Fruit fly (Drosophila melanogaster) whole organism: ENCODE data around the gene CG4133.

Source experiments
- CG8478 ChIP-seq: fragments of >200 bp; optimal IDR thresholded peaks from 2 replicates; lab custom pipeline; 2018; ENCODE audit warnings: inconsistent platforms
- Dll ChIP-seq: fragments of >200 bp; optimal IDR thresholded peaks from 2 replicates; lab custom pipeline; 2017
- EcR ChIP-seq, 2 experiments: fragments of >200 bp; optimal IDR thresholded peaks; 2 replicates each; lab custom pipeline; 2017; ENCODE audit warnings: missing biosample characterization in 2 of 2, missing genetic modification characterization in 2 of 2, missing genetic modification reagents in 2 of 2
- pan ChIP-seq: fragments of >200 bp; optimal IDR thresholded peaks from 2 replicates; lab custom pipeline; 2017
- psq ChIP-seq: fragments of >200 bp; optimal IDR thresholded peaks from 2 replicates; lab custom pipeline; 2017
- usp ChIP-seq: fragments of >200 bp; optimal IDR thresholded peaks from 2 replicates; lab custom pipeline; 2017; ENCODE audit warnings: missing biosample characterization, missing genetic modification characterization, mixed read lengths

CG4133 gene

DNA sequence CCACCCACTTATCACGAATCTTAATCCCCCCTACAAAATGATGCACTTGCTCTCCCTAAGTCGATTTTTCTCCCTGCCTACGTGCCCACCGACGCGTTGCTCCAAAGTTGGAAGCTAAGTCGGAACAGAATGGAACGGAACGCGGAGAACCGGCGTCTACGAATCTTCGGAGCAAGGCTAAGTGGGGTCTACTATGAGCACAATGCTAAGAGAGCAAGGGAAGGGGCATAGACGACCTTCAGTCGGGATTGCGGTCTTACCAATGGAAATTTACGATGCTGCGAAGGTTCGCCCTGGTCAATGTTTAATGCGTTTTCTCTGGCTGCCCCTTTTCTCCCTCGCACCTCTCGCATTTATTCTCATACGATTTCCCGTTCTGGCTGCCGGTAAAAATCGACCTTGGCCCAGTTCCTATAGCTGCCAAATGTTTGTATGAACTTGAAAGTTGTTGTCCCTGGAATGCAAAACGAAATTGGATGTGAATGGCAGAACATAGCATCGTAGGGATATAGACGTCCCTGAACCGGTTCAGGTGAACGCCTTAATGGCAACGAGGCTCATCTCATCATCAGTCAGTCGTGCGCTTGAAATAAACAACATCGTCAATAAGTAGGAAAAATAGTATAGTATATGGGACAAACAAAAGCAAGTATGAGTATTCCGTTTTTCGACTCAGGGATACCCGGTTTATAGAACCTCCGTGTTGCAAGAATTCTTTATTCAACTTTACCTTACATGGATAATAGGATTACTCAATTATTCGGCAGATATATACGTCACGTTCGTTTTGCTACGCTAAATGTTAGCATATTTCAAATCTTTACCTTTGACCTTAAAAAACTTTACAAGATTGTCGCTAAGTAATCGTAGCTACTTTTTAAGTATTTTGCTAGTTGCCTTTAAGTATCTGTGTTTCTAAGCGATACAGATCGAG is 28.3 kb downstream of the CG4133 start:
- TF ChIP-seq usp (GFP tag; lab: Kevin White, UChicago) (no peak), CG8478 (lab: Kevin White, UChicago) (no peak), psq (lab: Kevin White, UChicago) (no peak)

DNA sequence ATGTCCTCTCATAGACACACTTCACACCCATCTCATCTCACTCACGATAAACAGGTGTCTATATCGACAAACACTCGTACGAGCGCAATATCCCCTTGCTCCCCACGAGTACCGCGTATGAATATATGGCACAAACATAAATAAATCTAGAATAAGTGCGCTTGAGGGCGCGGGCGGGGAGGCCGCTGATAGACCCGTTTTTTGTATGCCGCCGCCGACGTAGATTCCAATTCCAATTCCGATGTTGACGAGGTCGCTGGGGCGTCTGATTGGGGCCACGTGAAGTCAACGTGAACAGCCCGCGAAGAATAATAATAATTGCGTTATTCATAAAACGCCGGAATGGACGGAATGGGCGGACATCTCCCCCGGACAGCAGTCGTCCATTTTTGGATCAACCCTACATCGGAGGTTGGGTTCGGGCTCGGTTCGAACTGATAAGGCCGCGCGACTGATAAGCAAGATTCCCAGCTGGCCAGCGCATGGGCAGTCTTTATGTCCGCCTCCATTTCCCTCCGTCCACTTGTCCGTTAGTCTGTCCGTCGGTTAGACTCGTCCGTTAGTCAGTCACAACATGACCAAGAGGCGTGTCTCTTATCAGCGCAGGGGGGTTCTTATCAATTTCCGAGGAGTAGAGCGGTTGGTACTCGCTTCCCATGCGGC is 29.1 kb downstream of the CG4133 start:
- no peak for TF ChIP-seq pan (lab: Kevin White, UChicago)
- no peak for TF ChIP-seq EcR (GFP tag; optimal IDR thresholded peaks at IDR 0.05; lab: Kevin White, UChicago)
- no peak for TF ChIP-seq Dll (lab: Kevin White, UChicago)
- no peak for TF ChIP-seq usp (GFP tag; lab: Kevin White, UChicago)
- TF ChIP-seq CG8478 (lab: Kevin White, UChicago), result no peak
- no peak for TF ChIP-seq psq (lab: Kevin White, UChicago)

DNA sequence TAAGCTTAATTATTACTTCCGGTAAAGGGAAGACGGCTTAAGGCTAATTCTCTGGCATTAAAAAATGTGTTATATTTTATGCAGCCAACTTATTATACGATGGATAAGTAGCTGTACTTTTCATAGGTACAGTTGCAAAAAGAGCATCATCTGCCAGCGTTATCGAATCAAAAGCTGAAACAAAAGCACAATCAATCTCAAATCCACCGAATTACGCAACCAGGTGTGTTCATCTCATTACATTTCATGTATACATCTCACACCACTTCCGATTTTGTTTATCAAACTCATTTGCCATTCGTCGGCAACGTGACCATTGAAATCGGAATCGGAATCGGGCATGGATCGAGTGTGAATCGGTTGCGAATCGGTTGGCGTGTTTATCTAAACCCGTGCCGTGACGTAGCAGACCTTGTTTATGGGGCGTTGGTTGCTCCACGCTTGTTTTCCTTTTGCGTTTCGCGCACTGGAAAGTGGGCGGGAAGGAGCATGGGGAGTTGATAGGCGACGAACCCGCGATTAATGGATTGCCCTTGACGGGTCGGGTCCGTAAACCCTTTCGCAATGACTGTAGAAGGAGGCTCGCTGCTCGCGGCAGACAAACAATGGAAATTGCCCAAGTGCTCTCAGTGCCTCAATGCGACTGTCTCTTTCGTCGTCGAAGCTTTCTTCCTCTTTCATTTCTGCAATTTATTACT is 29.9 kb downstream of the CG4133 start:
- no peak for TF ChIP-seq CG8478 (lab: Kevin White, UChicago)
- TF ChIP-seq Dll (lab: Kevin White, UChicago), result no peak
- no peak for TF ChIP-seq EcR (GFP tag; optimal IDR thresholded peaks at IDR 0.05; lab: Kevin White, UChicago)
- no peak for TF ChIP-seq pan (lab: Kevin White, UChicago)
- TF ChIP-seq psq (lab: Kevin White, UChicago), result no peak
- no peak for TF ChIP-seq usp (GFP tag; lab: Kevin White, UChicago)

DNA sequence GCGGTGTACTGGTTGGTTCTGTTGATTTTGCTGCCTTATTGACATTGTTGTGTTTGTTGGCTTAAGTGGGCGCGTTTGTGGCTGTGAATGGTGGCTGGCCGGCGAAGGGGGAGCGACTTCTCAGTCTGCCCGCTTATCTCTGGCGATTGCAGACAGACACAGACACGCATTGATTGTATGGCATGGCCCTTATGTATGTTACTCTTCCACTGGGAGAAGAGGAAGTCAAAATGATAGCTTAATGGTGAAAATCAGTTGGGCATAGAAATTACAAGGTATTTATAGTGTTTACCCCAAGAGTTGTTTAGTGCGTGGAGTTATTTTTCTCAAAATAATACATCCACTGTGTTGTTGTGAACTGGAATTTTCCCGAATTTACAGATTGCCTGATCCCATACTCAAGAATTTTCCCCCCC is 30.5 kb downstream of the CG4133 start:
- TF ChIP-seq CG8478 (lab: Kevin White, UChicago) (no peak), psq (lab: Kevin White, UChicago) (no peak), usp (GFP tag; lab: Kevin White, UChicago) (no peak), pan (lab: Kevin White, UChicago) (no peak), Dll (lab: Kevin White, UChicago) (no peak), EcR (GFP tag; optimal IDR thresholded peaks at IDR 0.05; lab: Kevin White, UChicago) (no peak)

DNA sequence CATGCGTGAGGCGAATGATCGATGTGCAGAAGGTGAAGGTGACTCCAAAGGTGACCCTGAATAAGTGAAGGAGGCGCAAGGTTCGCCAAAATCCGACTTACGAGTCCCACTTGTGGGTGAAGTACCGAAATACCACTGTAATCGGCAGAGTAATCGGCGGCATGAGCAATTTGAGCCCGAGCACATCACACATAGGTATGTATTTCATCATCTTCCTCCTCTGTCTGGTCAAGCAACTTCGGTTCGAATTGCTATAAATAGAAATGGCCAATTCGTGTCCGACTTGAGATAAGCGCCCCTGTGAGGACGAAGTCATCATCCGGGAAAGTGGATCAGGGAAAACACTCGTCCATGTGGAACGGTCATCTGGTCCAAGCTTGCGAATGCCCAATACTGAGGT is 31.8 kb downstream of the CG4133 start:
- TF ChIP-seq pan (lab: Kevin White, UChicago), result no peak
- no peak for TF ChIP-seq psq (lab: Kevin White, UChicago)
- TF ChIP-seq CG8478 (lab: Kevin White, UChicago), result no peak
- no peak for TF ChIP-seq Dll (lab: Kevin White, UChicago)
- no peak for TF ChIP-seq usp (GFP tag; lab: Kevin White, UChicago)
- no peak for TF ChIP-seq EcR (GFP tag; optimal IDR thresholded peaks at IDR 0.05; lab: Kevin White, UChicago)

DNA sequence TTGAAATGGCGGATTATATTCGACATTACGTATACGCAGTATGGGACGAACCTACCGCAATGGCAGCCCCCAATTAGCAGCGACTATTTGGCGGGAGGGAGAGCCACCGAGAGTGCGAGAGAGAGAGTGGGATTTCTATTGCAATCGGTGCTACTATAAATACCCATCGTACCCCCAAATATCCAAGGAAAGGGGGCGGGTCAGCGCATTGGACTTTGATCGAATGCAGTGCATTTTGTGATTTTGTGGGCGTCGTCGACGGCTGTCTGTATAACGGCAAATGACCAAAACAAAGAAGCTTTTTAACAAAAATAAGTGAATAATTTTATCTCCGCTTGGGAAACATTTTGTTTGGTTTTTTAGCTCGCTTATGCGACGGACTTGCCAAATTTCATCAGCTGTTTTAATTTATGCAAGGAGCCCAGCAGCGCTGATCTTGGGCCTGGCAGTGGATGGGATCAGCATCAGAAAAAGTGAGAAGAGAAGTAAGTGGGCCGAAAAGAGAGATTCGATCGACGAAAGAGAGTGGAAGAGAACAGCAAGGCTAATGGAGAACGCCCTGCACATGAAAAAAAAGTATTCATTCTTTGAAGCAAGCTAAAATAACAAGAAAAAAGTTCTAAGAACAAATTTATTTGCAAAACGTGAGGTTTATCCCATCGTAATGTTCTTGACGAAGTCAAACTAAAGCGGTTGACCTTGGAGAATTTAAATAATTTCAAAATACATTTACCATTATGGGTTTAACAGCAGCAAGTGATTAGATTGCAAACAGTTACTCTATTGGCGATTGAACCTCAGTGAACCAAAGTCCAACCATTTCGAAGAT is 32.6 kb downstream of the CG4133 start:
- TF ChIP-seq EcR (GFP tag; optimal IDR thresholded peaks at IDR 0.05; lab: Kevin White, UChicago) (no peak), pan (lab: Kevin White, UChicago) (no peak), CG8478 (lab: Kevin White, UChicago) (no peak), usp (GFP tag; lab: Kevin White, UChicago) (no peak), psq (lab: Kevin White, UChicago) (no peak), Dll (lab: Kevin White, UChicago) (no peak)

DNA sequence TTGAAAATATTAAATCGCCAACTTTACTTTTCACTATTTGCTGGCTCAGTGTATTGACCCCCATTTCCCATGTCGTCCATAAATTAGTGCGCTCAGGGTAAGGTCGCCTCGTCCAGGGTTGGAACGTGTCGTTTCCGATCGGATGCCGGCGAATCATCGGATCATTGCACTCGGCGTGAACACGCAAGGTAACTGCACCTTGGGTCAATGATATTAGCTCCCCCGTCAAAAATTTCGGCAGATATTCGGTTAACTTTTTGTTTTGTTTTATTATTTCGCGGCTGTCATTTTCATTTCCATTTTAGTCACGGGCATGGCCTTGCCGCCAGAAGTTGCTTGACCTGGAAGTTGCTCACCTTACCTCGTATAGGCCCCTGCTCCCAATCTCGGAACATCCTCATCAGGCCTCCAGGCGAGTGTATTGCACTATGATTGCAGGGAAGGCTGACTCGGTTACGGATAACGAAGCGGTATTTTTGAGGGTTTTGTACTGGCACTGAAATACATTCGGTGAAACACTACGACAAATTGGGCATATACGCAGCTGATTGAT is 33.3 kb downstream of the CG4133 start:
- TF ChIP-seq psq (lab: Kevin White, UChicago) (no peak), CG8478 (lab: Kevin White, UChicago) (no peak), Dll (lab: Kevin White, UChicago) (no peak), pan (lab: Kevin White, UChicago) (no peak), EcR (GFP tag; optimal IDR thresholded peaks at IDR 0.05; lab: Kevin White, UChicago) (peak in 1 of 2 experiments; percentile 28)

DNA sequence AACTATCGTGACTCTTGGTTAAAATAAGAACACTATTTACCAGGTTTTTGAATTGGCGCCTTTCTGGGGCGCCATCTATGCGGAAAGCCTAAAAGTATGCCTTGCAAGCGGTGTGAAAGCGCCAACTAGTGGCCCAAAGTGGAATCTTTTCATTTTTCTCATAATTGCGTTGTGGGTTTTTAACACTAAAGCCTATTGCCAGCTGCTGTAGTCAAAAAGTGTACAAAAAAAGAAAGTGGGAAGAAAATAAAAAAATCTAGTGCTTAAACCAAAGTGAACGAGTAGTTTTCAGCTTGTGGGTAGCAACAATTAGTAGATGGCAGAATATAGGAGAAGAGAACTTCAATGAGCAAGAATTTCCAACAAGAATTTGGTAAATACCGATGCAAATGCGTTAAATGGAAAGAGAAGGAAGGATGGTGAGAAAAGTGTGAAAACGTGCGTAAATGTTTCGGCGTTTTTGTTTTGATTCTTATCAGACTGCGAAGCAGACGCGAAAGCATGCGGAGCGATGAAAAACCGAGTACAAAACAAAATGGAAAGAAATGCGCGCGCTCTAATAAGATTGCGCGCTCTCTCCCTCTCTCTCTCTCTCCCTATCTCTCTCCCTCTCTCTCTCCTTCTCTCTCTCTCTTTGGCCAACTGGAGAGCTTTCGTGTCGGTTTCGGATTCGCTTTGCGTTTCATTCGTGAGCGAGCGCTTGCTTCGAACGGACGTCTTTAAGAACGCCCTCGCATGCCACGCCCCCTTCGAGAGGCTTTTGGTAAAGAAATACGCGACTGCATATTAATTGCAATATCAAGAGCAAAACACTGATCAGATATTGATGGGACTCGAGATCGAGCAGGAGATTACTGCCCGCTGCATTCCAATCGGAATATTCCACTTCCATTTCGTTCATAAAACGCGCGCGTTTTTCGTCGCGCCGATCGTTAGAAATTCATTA is 35.1 kb downstream of the CG4133 start:
- TF ChIP-seq psq (lab: Kevin White, UChicago) (peak; percentile 73), CG8478 (lab: Kevin White, UChicago) (peak; percentile 19), pan (lab: Kevin White, UChicago) (no peak), Dll (lab: Kevin White, UChicago) (peak; percentile 100), EcR (GFP tag; optimal IDR thresholded peaks at IDR 0.05; lab: Kevin White, UChicago) (no peak), usp (GFP tag; lab: Kevin White, UChicago) (no peak)

DNA sequence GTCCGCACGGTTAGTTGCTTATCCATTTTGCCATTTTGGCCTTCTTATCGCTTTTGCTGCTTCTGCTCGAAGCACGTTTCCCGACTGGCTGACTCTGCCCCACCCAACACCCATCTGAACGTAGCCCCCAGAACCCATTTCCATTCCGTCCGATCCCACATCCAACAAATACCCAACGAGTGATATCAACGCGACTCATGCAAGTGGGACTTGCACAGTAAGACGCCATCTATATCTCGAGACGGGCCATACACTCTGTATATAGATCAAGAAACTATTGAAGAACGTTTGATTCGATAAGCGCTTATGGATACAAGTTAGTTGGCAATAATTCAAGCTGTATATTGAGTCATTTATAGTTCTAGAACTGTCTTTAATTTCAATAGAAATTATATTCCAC is 36.9 kb downstream of the CG4133 start:
- TF ChIP-seq usp (GFP tag; lab: Kevin White, UChicago) (no peak), psq (lab: Kevin White, UChicago) (no peak), pan (lab: Kevin White, UChicago) (no peak), Dll (lab: Kevin White, UChicago) (no peak), CG8478 (lab: Kevin White, UChicago) (no peak), EcR (GFP tag; optimal IDR thresholded peaks at IDR 0.05; lab: Kevin White, UChicago) (no peak)
